Fruit fly (Drosophila melanogaster): ENCODE results near the gene CG15544.

The CG15544 gene

DNA sequence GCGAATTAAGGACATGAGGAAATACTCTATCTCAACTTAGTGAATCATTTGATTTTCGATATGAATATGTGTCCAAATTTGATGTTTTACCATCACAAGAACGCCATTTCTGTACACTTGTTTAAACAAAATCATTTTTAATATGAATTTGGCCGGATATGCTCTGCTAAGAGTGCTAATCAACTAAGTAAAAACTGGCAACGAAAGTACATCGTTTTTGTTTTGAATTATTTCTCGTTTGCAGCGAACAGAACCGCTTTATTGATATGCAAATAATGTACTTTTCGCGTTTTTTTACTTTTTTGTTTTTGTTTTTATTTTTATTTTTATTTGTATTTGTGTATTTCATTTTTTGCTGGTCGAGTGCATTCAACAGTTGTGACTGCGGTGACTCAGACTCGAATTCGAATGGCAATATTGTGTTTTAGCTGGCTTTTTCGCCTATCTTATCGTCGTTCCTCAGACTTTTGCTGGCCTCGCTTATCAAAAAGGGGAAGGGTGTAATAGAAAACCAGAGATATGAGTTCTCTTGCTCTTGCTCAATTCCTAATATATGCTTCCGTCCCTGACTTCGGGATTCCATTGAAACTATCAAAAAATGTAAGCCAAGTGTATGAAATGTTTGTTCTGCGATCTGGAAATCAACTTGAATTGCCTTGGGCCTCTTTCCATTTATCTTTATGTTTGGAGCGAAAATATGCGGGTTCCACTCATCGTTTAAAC is 16.2 kb upstream of the CG15544 start (continued):
- TF ChIP-seq gcm (GFP tag; optimal IDR thresholded peaks at IDR 0.05) (peak; percentile 68), ERR (GFP tag; optimal IDR thresholded peaks at IDR 0.05) (no peak), CG6654 (GFP tag; optimal IDR thresholded peaks at IDR 0.05) (no peak), Oaz (GFP tag; IDR thresholded peaks at IDR 0.05) (no peak), Blimp-1 (GFP tag; optimal IDR thresholded peaks at IDR 0.05) (no peak), CG1792 (GFP tag; optimal IDR thresholded peaks at IDR 0.05) (no peak), CG7928 (GFP tag; optimal IDR thresholded peaks at IDR 0.05) (no peak), hb (GFP tag; IDR thresholded peaks at IDR 0.05; ENCODE audit: partially characterized antibody) (no peak), wdn (GFP tag; IDR thresholded peaks at IDR 0.05) (no peak), Drgx (GFP tag; IDR thresholded peaks at IDR 0.05) (peak; percentile 27; the same call in 1 of the 2 replicates), CG11247 (GFP tag; IDR thresholded peaks at IDR 0.05) (no peak), Nf-YC (tag; optimal IDR thresholded peaks at IDR 0.05) (no peak), Dbx (GFP tag; IDR thresholded peaks at IDR 0.05) (no peak), exex (tag; optimal IDR thresholded peaks at IDR 0.05) (peak; percentile 75), CG12769 (tag; optimal IDR thresholded peaks at IDR 0.05) (no peak), wek (GFP tag; optimal IDR thresholded peaks at IDR 0.05) (no peak), CG2889 (GFP tag; IDR thresholded peaks at IDR 0.05) (no peak), CG10267 (tag; optimal IDR thresholded peaks at IDR 0.05) (no peak), CG10654 (GFP tag; optimal IDR thresholded peaks at IDR 0.05) (no peak), NK7.1 (GFP tag; optimal IDR thresholded peaks at IDR 0.05) (no peak), D19A (tag; optimal IDR thresholded peaks at IDR 0.05) (peak; percentile 11), trh (GFP tag; optimal IDR thresholded peaks at IDR 0.05) (no peak), CG7745 (tag; optimal IDR thresholded peaks at IDR 0.05) (no peak), ato (GFP tag; IDR thresholded peaks at IDR 0.05; ENCODE audit: partially characterized antibody) (no peak), CG9437 (GFP tag; optimal IDR thresholded peaks at IDR 0.05) (no peak), bigmax (GFP tag; optimal IDR thresholded peaks at IDR 0.05) (no peak), chinmo (GFP tag; IDR thresholded peaks at IDR 0.05; ENCODE audit: partially characterized antibody) (0 out of 4 replicates have a peak, but pooled peaks have one; percentile 57), sug (tag; optimal IDR thresholded peaks at IDR 0.05) (peak; percentile 82), aop (GFP tag; IDR thresholded peaks at IDR 0.05) (no peak), Fer3 (tag; optimal IDR thresholded peaks at IDR 0.05) (no peak), CG3995 (GFP tag; optimal IDR thresholded peaks at IDR 0.05) (no peak), slp2 (GFP tag; optimal IDR thresholded peaks at IDR 0.05) (no peak), CG14014 (GFP tag; IDR thresholded peaks at IDR 0.05) (no peak), Hmx (GFP tag; optimal IDR thresholded peaks at IDR 0.05) (no peak), pan (optimal IDR thresholded peaks at IDR 0.05) (no peak), pan (GFP tag; optimal IDR thresholded peaks at IDR 0.05 in 1 of 2, IDR thresholded peaks at IDR 0.05 in 1 of 2) (no peak), kah (GFP tag; optimal IDR thresholded peaks at IDR 0.05) (no peak), ftz-f1 (GFP tag; optimal IDR thresholded peaks at IDR 0.05) (peak; percentile 43), CG1603 (tag; optimal IDR thresholded peaks at IDR 0.05) (no peak), gfzf (GFP tag; optimal IDR thresholded peaks at IDR 0.05) (no peak), ab (GFP tag; optimal IDR thresholded peaks at IDR 0.05) (no peak), CG8944 (GFP tag; optimal IDR thresholded peaks at IDR 0.05) (no peak), CG17802 (tag; optimal IDR thresholded peaks at IDR 0.05) (no peak), CG17186 (GFP tag; optimal IDR thresholded peaks at IDR 0.05) (no peak), lilli (GFP tag; optimal IDR thresholded peaks at IDR 0.05) (peak; percentile 24), gcm2 (GFP tag; optimal IDR thresholded peaks at IDR 0.05) (no peak), mirr (GFP tag; optimal IDR thresholded peaks at IDR 0.05) (peak; percentile 53), B-H1 (GFP tag; IDR thresholded peaks at IDR 0.05) (no peak), lbe (GFP tag; optimal IDR thresholded peaks at IDR 0.05) (peak; percentile 72), CG12942 (GFP tag; optimal IDR thresholded peaks at IDR 0.05) (no peak), Ptx1 (GFP tag; IDR thresholded peaks at IDR 0.05) (no peak)

Data from whole organism, embryonic.